Worm (Caenorhabditis elegans) whole organism, L1 larva: Measurements from ENCODE around the gene mtr-4.

Experiments
- F16B12.6 ChIP-seq: fragments of 150-350 bp; optimal IDR thresholded peaks from 2 replicates; lab custom pipeline; 2014; ENCODE audit warnings: missing biosample characterization, missing genetic modification characterization
- Y116A8C.19 ChIP-seq: sonication (generic microtip); optimal IDR thresholded peaks from 2 replicates; lab custom pipeline; 2016; ENCODE audit warnings: missing compliant biosample characterization, missing genetic modification characterization, borderline replicate concordance
- aha-1 ChIP-seq: fragments of 150-350 bp; optimal IDR thresholded peaks from 2 replicates; lab custom pipeline; 2014; ENCODE audit warnings: missing biosample characterization, missing genetic modification characterization
- alr-1 ChIP-seq: fragments of 200-800 bp; sonication (Bioruptor generic); optimal IDR thresholded peaks from 2 replicates; lab custom pipeline; 2018; ENCODE audit warnings: borderline replicate concordance, mild to moderate bottlenecking, missing genetic modification characterization, missing compliant biosample characterization
- ama-1 ChIP-seq: fragments of 150-350 bp; optimal IDR thresholded peaks from 2 replicates; lab custom pipeline; 2014
- blmp-1 ChIP-seq: fragments of 150-350 bp; optimal IDR thresholded peaks from 2 replicates; lab custom pipeline; 2014; ENCODE audit warnings: missing biosample characterization, missing genetic modification characterization
- ceh-63 ChIP-seq: fragments of 200-800 bp; sonication (Bioruptor generic); optimal IDR thresholded peaks from 2 replicates; lab custom pipeline; 2018; ENCODE audit warnings: mild to moderate bottlenecking, missing genetic modification characterization, missing compliant biosample characterization
- ceh-82 ChIP-seq, 3 experiments: fragments of 150-350 bp in 1 of 3; sonication (generic microtip) in 2 of 3; optimal IDR thresholded peaks; 2 replicates each; lab custom pipeline; 2014 to 2017; ENCODE audit warnings: missing biosample characterization in 3 of 3, missing genetic modification characterization in 3 of 3
- ceh-88 ChIP-seq: fragments of 200-800 bp; sonication (Bioruptor generic); IDR thresholded peaks from 2 replicates; pipeline ENCODE4 v1.3.6; 2022; ENCODE audit warnings: missing genetic modification characterization, missing compliant biosample characterization
- ceh-90 ChIP-seq: sonication (generic microtip); optimal IDR thresholded peaks from 2 replicates; lab custom pipeline; 2016; ENCODE audit warnings: missing genetic modification characterization, missing compliant biosample characterization
- dsc-1 ChIP-seq: sonication (generic microtip); optimal IDR thresholded peaks from 2 replicates; lab custom pipeline; 2016; ENCODE audit warnings: mild to moderate bottlenecking, missing genetic modification characterization, missing compliant biosample characterization
- egl-27 ChIP-seq, 2 experiments: fragments of 150-350 bp in 1 of 2; sonication (generic microtip); optimal IDR thresholded peaks; 3 replicates each; lab custom pipeline; 2017 to 2018; ENCODE audit warnings: missing biosample characterization in 2 of 2, missing genetic modification characterization in 2 of 2, missing genetic modification reagents in 2 of 2
- elt-2 ChIP-seq: sonication (generic microtip); optimal IDR thresholded peaks from 2 replicates; lab custom pipeline; 2016; ENCODE audit warnings: missing genetic modification characterization, mild to moderate bottlenecking, inconsistent platforms, missing compliant biosample characterization, missing genetic modification reagents
- elt-3 ChIP-seq, 6 experiments: fragments of 150-350 bp in 1 of 6; sonication (generic microtip); optimal IDR thresholded peaks; 2 replicates each; lab custom pipeline; 2017 to 2018; ENCODE audit warnings: missing biosample characterization in 6 of 6, missing genetic modification characterization in 6 of 6, inconsistent platforms in 1 of 6
- ets-5 ChIP-seq: fragments of 200-800 bp; sonication (Bioruptor generic); IDR thresholded peaks from 2 replicates; pipeline ENCODE4 v1.3.6; 2022; ENCODE audit warnings: missing genetic modification characterization, missing compliant biosample characterization
- fkh-10 ChIP-seq: sonication (generic microtip); optimal IDR thresholded peaks from 2 replicates; lab custom pipeline; 2017; ENCODE audit warnings: missing biosample characterization, missing genetic modification reagents, missing genetic modification characterization
- fkh-4 ChIP-seq: sonication (generic microtip); optimal IDR thresholded peaks from 2 replicates; lab custom pipeline; 2016; ENCODE audit warnings: missing compliant biosample characterization, missing genetic modification characterization, borderline replicate concordance
- fkh-8 ChIP-seq: sonication (generic microtip); optimal IDR thresholded peaks from 2 replicates; lab custom pipeline; 2016; ENCODE audit warnings: mild to moderate bottlenecking, missing genetic modification characterization, missing compliant biosample characterization
- grh-1 ChIP-seq: fragments of 200-800 bp; sonication (Bioruptor generic); IDR thresholded peaks from 2 replicates; pipeline ENCODE4 v1.3.6; 2022; ENCODE audit warnings: missing genetic modification reagents, missing genetic modification characterization, missing compliant biosample characterization
- hlh-17 ChIP-seq: fragments of 200-800 bp; sonication (Bioruptor generic); optimal IDR thresholded peaks from 2 replicates; lab custom pipeline; 2018; ENCODE audit warnings: missing genetic modification characterization, mild to moderate bottlenecking, missing compliant biosample characterization, moderate library complexity, borderline replicate concordance
- hpl-2 ChIP-seq: fragments of 150-350 bp; optimal IDR thresholded peaks from 2 replicates; lab custom pipeline; 2014; ENCODE audit warnings: missing biosample characterization, missing genetic modification reagents, missing genetic modification characterization
- irx-1 ChIP-seq: sonication (generic microtip); optimal IDR thresholded peaks from 2 replicates; lab custom pipeline; 2016; ENCODE audit warnings: missing genetic modification characterization, missing compliant biosample characterization
- jun-1 ChIP-seq: fragments of 150-350 bp; optimal IDR thresholded peaks from 2 replicates; lab custom pipeline; 2014; ENCODE audit warnings: missing biosample characterization, missing genetic modification reagents, missing genetic modification characterization
- lin-13 ChIP-seq: fragments of 150-350 bp; optimal IDR thresholded peaks from 2 replicates; lab custom pipeline; 2014; ENCODE audit warnings: missing biosample characterization, missing genetic modification reagents, missing genetic modification characterization
- lsy-2 ChIP-seq, 2 experiments: fragments of 150-350 bp; optimal IDR thresholded peaks; 2 replicates each; lab custom pipeline; 2014; ENCODE audit warnings: missing biosample characterization in 2 of 2, missing genetic modification characterization in 2 of 2
- mdl-1 ChIP-seq, 2 experiments: fragments of 150-350 bp; optimal IDR thresholded peaks; 2 replicates each; lab custom pipeline; 2014 to 2017; ENCODE audit warnings: missing biosample characterization in 2 of 2, missing genetic modification characterization in 2 of 2, inconsistent platforms in 1 of 2
- mep-1 ChIP-seq: fragments of 150-350 bp; optimal IDR thresholded peaks from 2 replicates; lab custom pipeline; 2014; ENCODE audit warnings: missing biosample characterization, missing genetic modification characterization
- nhr-20 ChIP-seq: sonication (generic microtip); optimal IDR thresholded peaks from 2 replicates; lab custom pipeline; 2016; ENCODE audit warnings: mild to moderate bottlenecking, missing genetic modification characterization, missing compliant biosample characterization
- nhr-237 ChIP-seq: fragments of 150-350 bp; optimal IDR thresholded peaks from 2 replicates; lab custom pipeline; 2014; ENCODE audit warnings: missing biosample characterization, missing genetic modification characterization
- nhr-28 ChIP-seq: fragments of 150-350 bp; optimal IDR thresholded peaks from 2 replicates; lab custom pipeline; 2014; ENCODE audit warnings: missing biosample characterization, missing genetic modification characterization
- nhr-47 ChIP-seq: sonication (generic microtip); optimal IDR thresholded peaks from 2 replicates; lab custom pipeline; 2016; ENCODE audit warnings: mild to moderate bottlenecking, missing genetic modification characterization, moderate library complexity, missing compliant biosample characterization
- nhr-71 ChIP-seq: sonication (generic microtip); optimal IDR thresholded peaks from 2 replicates; lab custom pipeline; 2016; ENCODE audit warnings: mild to moderate bottlenecking, missing genetic modification characterization, moderate library complexity, missing compliant biosample characterization
- nhr-76 ChIP-seq: sonication (generic microtip); optimal IDR thresholded peaks from 2 replicates; lab custom pipeline; 2017; ENCODE audit warnings: missing biosample characterization, missing genetic modification characterization
- nhr-84 ChIP-seq: sonication (generic microtip); optimal IDR thresholded peaks from 2 replicates; lab custom pipeline; 2017; ENCODE audit warnings: missing biosample characterization, missing genetic modification characterization
- pax-3 ChIP-seq: fragments of 200-800 bp; sonication (Bioruptor generic); optimal IDR thresholded peaks from 2 replicates; lab custom pipeline; 2018; ENCODE audit warnings: mild to moderate bottlenecking, missing genetic modification characterization, moderate library complexity, missing compliant biosample characterization
- pqm-1 ChIP-seq: sonication (generic microtip); optimal IDR thresholded peaks from 3 replicates; lab custom pipeline; 2017; ENCODE audit warnings: missing biosample characterization, missing genetic modification characterization
- rnt-1 ChIP-seq: sonication (generic microtip); optimal IDR thresholded peaks from 2 replicates; lab custom pipeline; 2016; ENCODE audit warnings: mild to moderate bottlenecking, missing genetic modification characterization, moderate library complexity, missing compliant biosample characterization
- snu-23 ChIP-seq: sonication (generic microtip); optimal IDR thresholded peaks from 2 replicates; lab custom pipeline; 2016; ENCODE audit warnings: missing genetic modification characterization, missing compliant biosample characterization
- sox-4 ChIP-seq: sonication (generic microtip); optimal IDR thresholded peaks from 2 replicates; lab custom pipeline; 2016; ENCODE audit warnings: missing genetic modification characterization, missing compliant biosample characterization
- sup-37 ChIP-seq: fragments of 200-800 bp; sonication (Bioruptor generic); optimal IDR thresholded peaks from 2 replicates; lab custom pipeline; 2018; ENCODE audit warnings: mild to moderate bottlenecking, missing genetic modification characterization, missing compliant biosample characterization
- vab-15 ChIP-seq: sonication (generic microtip); optimal IDR thresholded peaks from 2 replicates; lab custom pipeline; 2017; ENCODE audit warnings: missing genotype, mild to moderate bottlenecking, missing genetic modification characterization, missing compliant biosample characterization
- xbp-1 ChIP-seq: sonication (generic microtip); optimal IDR thresholded peaks from 2 replicates; lab custom pipeline; 2016; ENCODE audit warnings: missing genetic modification characterization, missing compliant biosample characterization
- ztf-4 ChIP-seq: fragments of 150-350 bp; optimal IDR thresholded peaks from 2 replicates; lab custom pipeline; 2014; ENCODE audit warnings: missing biosample characterization, missing genetic modification characterization

mtr-4 gene

DNA sequence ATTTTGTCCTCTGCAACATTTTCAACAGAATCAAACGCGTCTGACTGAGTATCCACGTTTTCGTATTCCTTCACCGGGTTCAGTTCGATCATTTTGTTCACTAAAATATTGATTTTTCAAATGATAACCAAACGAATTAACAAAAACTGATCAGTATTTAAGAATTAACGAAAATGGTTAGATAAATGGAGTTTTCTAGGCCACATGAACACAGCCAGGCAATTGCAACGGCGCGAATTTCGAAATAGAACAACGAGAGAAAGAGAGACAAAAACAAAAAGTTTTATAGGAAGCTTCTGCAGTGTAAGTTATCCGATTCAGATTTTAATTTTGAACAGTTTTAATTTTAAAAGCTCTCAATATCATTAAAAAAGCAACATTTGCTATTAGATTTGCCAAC, 48.0 kb upstream of the mtr-4 start, which contains the start of gene sna-2 (continued):
- peak; percentile 66 for TF ChIP-seq pax-3 (tag; lab: Kevin White, UChicago)
- no peak for TF ChIP-seq egl-27 (tag; optimal IDR thresholded peaks at IDR 0.05; lab: Kevin White, UChicago)
- peak; percentile 47 for TF ChIP-seq nhr-20 (tag; lab: Kevin White, UChicago)
- TF ChIP-seq fkh-4, result peak; percentile 4
- peak; percentile 67 for TF ChIP-seq blmp-1 (tag; lab: Kevin White, UChicago)
- no peak for TF ChIP-seq jun-1
- TF ChIP-seq nhr-28 (tag; lab: Kevin White, UChicago), result no peak
- TF ChIP-seq nhr-47, result peak; percentile 59
- peak; percentile 80 for TF ChIP-seq ceh-90 (tag; lab: Kevin White, UChicago)
- no peak for TF ChIP-seq ama-1 (lab: Kevin White, UChicago)
- TF ChIP-seq alr-1 (tag; lab: Kevin White, UChicago), result no peak
- TF ChIP-seq mep-1 (tag; lab: Kevin White, UChicago), result peak; percentile 55
- no peak for TF ChIP-seq nhr-76 (tag; lab: Kevin White, UChicago)
- no peak for TF ChIP-seq nhr-237
- TF ChIP-seq rnt-1 (tag; lab: Kevin White, UChicago), result peak; percentile 91
- TF ChIP-seq grh-1 (GFP tag; lab: Robert Waterston, UW), result no peak
- no peak for TF ChIP-seq ztf-4 (tag; lab: Kevin White, UChicago)
- TF ChIP-seq fkh-8 (tag; lab: Kevin White, UChicago), result no peak
- TF ChIP-seq pqm-1 (tag; lab: Kevin White, UChicago), result no peak
- TF ChIP-seq lsy-2 (tag; optimal IDR thresholded peaks at IDR 0.05; lab: Kevin White, UChicago), result peak; percentile 29 to 80
- peak; percentile 30 for TF ChIP-seq dsc-1 (tag; lab: Kevin White, UChicago)
- no peak for TF ChIP-seq ceh-63 (GFP tag; lab: Kevin White, UChicago)
- TF ChIP-seq ceh-82 (tag; optimal IDR thresholded peaks at IDR 0.05; lab: Kevin White, UChicago), result peak in 2 of 3 experiments; percentile 7 to 44
- no peak for TF ChIP-seq hpl-2 (GFP tag; lab: Kevin White, UChicago)
- TF ChIP-seq mdl-1 (tag; optimal IDR thresholded peaks at IDR 0.05; lab: Kevin White, UChicago), result no peak
- TF ChIP-seq snu-23, result peak; percentile 37
- TF ChIP-seq fkh-10 (GFP tag; lab: Kevin White, UChicago), result no peak
- no peak for TF ChIP-seq vab-15 (tag; lab: Kevin White, UChicago)
- TF ChIP-seq Y116A8C.19 (tag; lab: Kevin White, UChicago), result no peak
- TF ChIP-seq sox-4 (tag; lab: Kevin White, UChicago), result no peak
- TF ChIP-seq elt-2 (tag; lab: Kevin White, UChicago), result no peak
- TF ChIP-seq aha-1 (tag; lab: Kevin White, UChicago), result no peak
- no peak for TF ChIP-seq ets-5
- TF ChIP-seq nhr-84 (tag; lab: Kevin White, UChicago), result no peak
- TF ChIP-seq elt-3 (tag; optimal IDR thresholded peaks at IDR 0.05; lab: Kevin White, UChicago), result peak in 2 of 6 experiments; percentile 32 to 33
- no peak for TF ChIP-seq hlh-17 (GFP tag; lab: Kevin White, UChicago)
- peak; percentile 65 for TF ChIP-seq nhr-71 (tag; lab: Kevin White, UChicago)
- peak; percentile 51 for TF ChIP-seq irx-1
- no peak for TF ChIP-seq sup-37 (GFP tag; lab: Kevin White, UChicago)
- no peak for TF ChIP-seq F16B12.6

DNA sequence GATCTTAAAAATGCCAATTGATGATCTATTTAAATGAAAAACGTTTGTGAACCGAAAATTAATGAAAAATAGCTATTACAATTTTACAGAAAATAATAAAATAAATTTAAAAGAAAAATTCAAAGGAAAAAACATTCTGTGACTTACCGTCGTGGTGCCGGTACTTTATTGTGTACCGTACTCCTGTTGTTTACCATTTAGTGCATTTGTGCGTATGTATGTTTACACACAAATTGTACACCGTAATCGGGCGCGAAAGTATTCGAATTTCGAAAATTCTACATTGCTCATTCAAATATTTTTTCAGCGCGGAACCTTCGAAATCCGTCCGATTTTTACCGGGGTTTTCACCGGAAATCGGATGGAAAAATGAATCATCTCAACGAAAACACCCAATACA, 47.5 kb upstream of the mtr-4 start, which contains the start of gene T13F2.6:
Gene T13F2.6 (plus strand): TSS at position 306 of the 400 bp plus-strand sequence.
- TF ChIP-seq ceh-88 (no peak), hpl-2 (GFP tag; lab: Kevin White, UChicago) (no peak), alr-1 (tag; lab: Kevin White, UChicago) (no peak), mdl-1 (tag; optimal IDR thresholded peaks at IDR 0.05; lab: Kevin White, UChicago) (no peak), xbp-1 (tag; lab: Kevin White, UChicago) (no peak), elt-3 (tag; optimal IDR thresholded peaks at IDR 0.05; lab: Kevin White, UChicago) (no peak), ets-5 (no peak), lin-13 (GFP tag; lab: Kevin White, UChicago) (no peak)
- TF ChIP-seq, all 84 proteins: peak for 0
